Worm (Caenorhabditis elegans) whole organism, L3 larva: ENCODE data around the gene B0222.15.

ENCODE experiments used
- ama-1 ChIP-seq: fragments of 150-350 bp; optimal IDR thresholded peaks from 2 replicates; lab custom pipeline; 2018
- elt-1 ChIP-seq: fragments of 150-350 bp; optimal IDR thresholded peaks from 2 replicates; lab custom pipeline; 2014; ENCODE audit warnings: missing biosample characterization, missing genetic modification characterization
- elt-3 ChIP-seq, 3 experiments: fragments of 150-350 bp in 1 of 3; sonication (generic microtip) in 2 of 3; optimal IDR thresholded peaks; 2 replicates in 2 of 3; 4 replicates in 1 of 3; lab custom pipeline; 2014 to 2017; ENCODE audit warnings: missing biosample characterization in 3 of 3, missing genetic modification characterization in 3 of 3
- fkh-2 ChIP-seq: fragments of 150-350 bp; optimal IDR thresholded peaks from 2 replicates; lab custom pipeline; 2014; ENCODE audit warnings: missing biosample characterization, missing genetic modification reagents, missing genetic modification characterization
- lin-15B ChIP-seq: fragments of 150-350 bp; optimal IDR thresholded peaks from 2 replicates; lab custom pipeline; 2014; ENCODE audit warnings: missing biosample characterization, missing genetic modification characterization
- nhr-43 ChIP-seq: sonication (generic microtip); optimal IDR thresholded peaks from 2 replicates; lab custom pipeline; 2016; ENCODE audit warnings: mild to moderate bottlenecking, missing genetic modification characterization, missing compliant biosample characterization; ENCODE audit not compliant: poor library complexity, severe bottlenecking
- pqm-1 ChIP-seq: fragments of 150-350 bp; optimal IDR thresholded peaks from 2 replicates; lab custom pipeline; 2017; ENCODE audit warnings: missing biosample characterization, missing genetic modification characterization, inconsistent platforms
- skn-1 ChIP-seq: fragments of 150-350 bp; optimal IDR thresholded peaks from 2 replicates; lab custom pipeline; 2014; ENCODE audit warnings: missing biosample characterization, missing genetic modification characterization
- snpc-4 ChIP-seq: fragments of 150-350 bp; optimal IDR thresholded peaks from 2 replicates; lab custom pipeline; 2014; ENCODE audit warnings: missing biosample characterization, missing genetic modification characterization

DNA sequence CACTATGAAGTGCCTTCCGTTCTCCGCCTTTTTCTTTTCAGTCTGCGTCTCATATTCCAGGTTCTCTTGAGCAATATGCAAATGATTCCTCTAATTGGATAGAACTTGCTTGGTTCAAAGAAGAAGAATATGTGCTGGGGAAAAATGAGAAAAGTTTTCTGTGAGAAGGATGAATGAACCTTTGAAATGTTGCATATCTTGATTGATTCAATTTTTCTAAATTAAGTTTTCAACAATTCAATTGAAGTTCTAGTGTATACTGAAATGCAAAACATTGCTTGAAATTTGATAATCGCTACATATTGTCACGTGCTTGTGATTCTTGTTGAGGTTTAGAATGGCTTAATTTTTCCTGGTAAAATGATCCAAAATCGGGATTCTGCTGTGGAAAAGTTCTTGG, 1.0 kb upstream of the B0222.15 start:
- TF ChIP-seq snpc-4 (no peak), lin-15B (tag; lab: Kevin White, UChicago) (no peak), elt-1 (tag; lab: Kevin White, UChicago) (no peak), nhr-43 (tag; lab: Kevin White, UChicago) (no peak), elt-3 (tag; optimal IDR thresholded peaks at IDR 0.05; lab: Kevin White, UChicago) (no peak), pqm-1 (tag; lab: Kevin White, UChicago) (no peak), ama-1 (lab: Kevin White, UChicago) (no peak), fkh-2 (tag; lab: Kevin White, UChicago) (no peak), skn-1 (tag; lab: Kevin White, UChicago) (no peak)
